Fruit fly (Drosophila melanogaster): ENCODE measurements around the gene CG3792.

CG3792 gene

DNA sequence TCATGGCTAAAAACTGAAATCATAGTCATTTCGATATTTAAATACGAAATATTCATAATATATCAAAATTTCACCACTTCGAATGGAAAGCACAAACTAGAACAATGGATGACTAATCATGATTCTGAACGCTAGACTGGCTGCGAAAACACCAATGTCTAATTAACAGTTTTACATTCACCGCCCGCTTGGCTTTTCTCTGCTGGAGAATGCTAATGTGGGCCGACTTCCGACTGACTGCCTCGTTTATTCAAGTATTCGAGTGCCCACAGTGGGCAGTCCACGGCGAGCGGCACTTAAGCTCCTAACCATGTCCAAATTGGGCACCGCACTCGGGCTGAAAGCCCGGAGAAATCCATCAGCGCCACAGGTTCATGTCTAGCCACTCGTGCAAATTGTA lies 24.9 kb downstream of the CG3792 start (continued):
- TF ChIP-seq cg (GFP tag; optimal IDR thresholded peaks at IDR 0.05) (no peak), Adf1 (GFP tag; IDR thresholded peaks at IDR 0.05) (no peak), slbo (GFP tag; IDR thresholded peaks at IDR 0.05) (0 out of 2 replicates have a peak, but pooled peaks have one; percentile 5), cad (GFP tag; optimal IDR thresholded peaks at IDR 0.05) (peak; percentile 33), CG12659 (GFP tag; optimal IDR thresholded peaks at IDR 0.05) (no peak)

DNA sequence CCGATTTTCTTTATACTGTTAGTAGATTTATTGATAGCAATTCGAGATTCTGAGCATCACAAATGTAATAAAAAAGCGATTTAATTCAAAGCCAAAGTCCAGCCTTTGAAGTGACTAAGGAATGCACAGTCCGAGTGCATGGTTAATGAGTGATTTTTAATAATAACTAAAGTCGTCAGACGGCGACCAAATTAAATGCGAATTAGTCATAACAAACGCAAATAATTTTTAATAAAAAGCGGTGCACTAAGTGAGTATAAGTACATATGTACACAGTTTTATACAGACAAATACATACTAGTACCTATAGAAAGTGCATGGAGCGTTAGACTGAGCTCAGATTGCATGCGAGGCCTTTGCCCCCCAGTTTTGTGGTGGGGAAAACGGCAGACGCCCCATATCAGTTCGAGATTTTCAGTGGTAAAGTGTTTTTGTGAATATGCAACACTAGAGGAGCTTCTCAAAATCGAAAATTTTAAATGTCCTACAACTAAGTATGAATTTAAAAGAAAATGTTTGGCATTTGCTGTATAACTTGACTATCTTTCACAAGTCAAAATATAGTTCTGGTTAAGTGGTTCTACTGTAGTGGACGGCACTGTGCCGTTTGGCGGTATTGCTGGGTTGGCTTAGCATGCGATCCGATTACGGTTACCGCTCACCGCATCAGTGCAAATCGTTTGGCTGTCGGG lies 25.7 kb downstream of the CG3792 start:
- no peak for TF ChIP-seq hb (GFP tag; IDR thresholded peaks at IDR 0.05; ENCODE audit: partially characterized antibody)
- no peak for TF ChIP-seq CG6765 (GFP tag; optimal IDR thresholded peaks at IDR 0.05)
- no peak for TF ChIP-seq Dp (GFP tag; optimal IDR thresholded peaks at IDR 0.05)
- TF ChIP-seq corto (GFP tag; optimal IDR thresholded peaks at IDR 0.05): no peak
- TF ChIP-seq sob (GFP tag; IDR thresholded peaks at IDR 0.05): no peak
- TF ChIP-seq Dfd (GFP tag; optimal IDR thresholded peaks at IDR 0.05): no peak
- no peak for TF ChIP-seq Xbp1 (GFP tag; optimal IDR thresholded peaks at IDR 0.05)
- no peak for TF ChIP-seq CG11456 (GFP tag; IDR thresholded peaks at IDR 0.05)
- TF ChIP-seq hkb (optimal IDR thresholded peaks at IDR 0.05): no peak
- TF ChIP-seq hkb (GFP tag; IDR thresholded peaks at IDR 0.05): no peak
- peak in 1 of 2 experiments; percentile 19 for TF ChIP-seq bsh (GFP tag; optimal IDR thresholded peaks at IDR 0.05)
- TF ChIP-seq TFAM (GFP tag; optimal IDR thresholded peaks at IDR 0.05): no peak
- TF ChIP-seq sisA (GFP tag; IDR thresholded peaks at IDR 0.05): peak; percentile 31; the same call in 1 of the 2 replicates
- TF ChIP-seq stc (GFP tag; IDR thresholded peaks at IDR 0.05): no peak
- no peak for TF ChIP-seq lbe (GFP tag; optimal IDR thresholded peaks at IDR 0.05)
- TF ChIP-seq Deaf1 (tag; optimal IDR thresholded peaks at IDR 0.05): no peak
- TF ChIP-seq trem (tag; optimal IDR thresholded peaks at IDR 0.05): no peak
- no peak for TF ChIP-seq Hr51 (GFP tag; optimal IDR thresholded peaks at IDR 0.05)
- peak; percentile 27 for TF ChIP-seq ATbp (GFP tag; optimal IDR thresholded peaks at IDR 0.05)
- TF ChIP-seq slou (GFP tag; optimal IDR thresholded peaks at IDR 0.05): no peak
- TF ChIP-seq wdn (GFP tag; IDR thresholded peaks at IDR 0.05): no peak
- no peak for TF ChIP-seq CG5245 (GFP tag; optimal IDR thresholded peaks at IDR 0.05)
- no peak for TF ChIP-seq CG8089 (GFP tag; optimal IDR thresholded peaks at IDR 0.05)
- TF ChIP-seq CG4282 (GFP tag; optimal IDR thresholded peaks at IDR 0.05): no peak
- no peak for TF ChIP-seq CG30403 (GFP tag; optimal IDR thresholded peaks at IDR 0.05)
- TF ChIP-seq amos (GFP tag; IDR thresholded peaks at IDR 0.05; ENCODE audit: partially characterized antibody): no peak
- no peak for TF ChIP-seq sna (GFP tag; IDR thresholded peaks at IDR 0.05; ENCODE audit: partially characterized antibody)
- no peak for TF ChIP-seq tin (GFP tag; optimal IDR thresholded peaks at IDR 0.05)
- no peak for TF ChIP-seq C15 (GFP tag; IDR thresholded peaks at IDR 0.05)
- TF ChIP-seq ken (GFP tag; IDR thresholded peaks at IDR 0.05): 0 out of 3 replicates have a peak, but pooled peaks have one; percentile 5
- no peak for TF ChIP-seq unc-4 (GFP tag; IDR thresholded peaks at IDR 0.05; ENCODE audit: partially characterized antibody)
- no peak for TF ChIP-seq Gug (GFP tag; IDR thresholded peaks at IDR 0.05)
- TF ChIP-seq CG32767 (GFP tag; IDR thresholded peaks at IDR 0.05): no peak
- no peak for TF ChIP-seq CG4730 (GFP tag; IDR thresholded peaks at IDR 0.05)
- TF ChIP-seq CG7963 (GFP tag; IDR thresholded peaks at IDR 0.05; ENCODE audit: partially characterized antibody): no peak
- TF ChIP-seq en (GFP tag; optimal IDR thresholded peaks at IDR 0.05): no peak
- no peak for TF ChIP-seq CG3995 (GFP tag; optimal IDR thresholded peaks at IDR 0.05)
- no peak for TF ChIP-seq fd102C (GFP tag; optimal IDR thresholded peaks at IDR 0.05)
- TF ChIP-seq CG7928 (GFP tag; optimal IDR thresholded peaks at IDR 0.05): no peak
- no peak for TF ChIP-seq jing (GFP tag; optimal IDR thresholded peaks at IDR 0.05)
- no peak for TF ChIP-seq CG11723 (GFP tag; optimal IDR thresholded peaks at IDR 0.05)
- TF ChIP-seq row (GFP tag; IDR thresholded peaks at IDR 0.05): peak; percentile 34; the same call in 1 of the 3 replicates
- no peak for TF ChIP-seq CG34224 (GFP tag; IDR thresholded peaks at IDR 0.05; ENCODE audit: partially characterized antibody)
- no peak for TF ChIP-seq pzg (GFP tag; optimal IDR thresholded peaks at IDR 0.05)
